Worm (Caenorhabditis elegans): Measurements from ENCODE around the gene trpp-9.

DNA sequence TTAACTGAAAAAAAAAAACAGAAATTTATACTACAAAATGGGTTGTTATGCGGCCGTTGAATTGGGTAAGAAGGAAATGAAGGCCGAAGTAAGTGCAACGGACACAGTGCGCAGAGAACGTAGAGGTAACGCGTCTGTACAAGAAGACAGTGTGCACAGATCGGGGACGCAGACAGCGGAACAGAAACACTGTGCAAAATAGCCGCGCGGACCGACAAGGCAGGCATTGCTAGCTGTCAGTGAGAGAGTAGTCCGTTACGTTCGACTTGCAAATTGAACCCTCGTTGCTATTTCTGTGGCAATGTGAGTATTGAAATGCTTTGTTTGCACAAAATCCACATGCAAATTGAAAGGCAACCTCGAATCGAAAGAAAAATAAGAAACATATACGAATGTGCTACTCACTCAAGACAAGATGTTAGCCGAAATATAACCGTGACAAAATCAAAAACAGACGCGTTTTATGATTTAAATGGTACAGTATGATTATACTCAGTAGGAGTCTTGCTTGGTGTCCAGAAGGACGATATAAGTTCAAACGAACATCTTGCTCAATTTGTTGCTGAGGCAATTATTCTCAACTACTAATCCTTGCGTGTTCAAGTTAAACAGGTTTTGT is 36.9 kb downstream of the trpp-9 start:
- TF ChIP-seq mep-1 (tag; optimal IDR thresholded peaks at IDR 0.05) (no peak), php-3 (GFP tag; IDR thresholded peaks at IDR 0.05) (no peak)
